Worm (Caenorhabditis elegans) whole organism, L3 larva: ENCODE measurements around the gene Y38H6C.8.
A peak's percentile ranks its signal among the peaks of the same experiment; 100 is the strongest.

Experiments used
- ZK546.5 ChIP-seq: sonication (generic microtip); optimal IDR thresholded peaks from 2 replicates; lab custom pipeline; 2017; ENCODE audit warnings: missing biosample characterization, missing genetic modification characterization
- aly-2 ChIP-seq: fragments of 150-350 bp; optimal IDR thresholded peaks from 2 replicates; lab custom pipeline; 2014; ENCODE audit warnings: missing biosample characterization, missing genetic modification characterization
- ama-1 ChIP-seq: fragments of 150-350 bp; optimal IDR thresholded peaks from 2 replicates; lab custom pipeline; 2018
- ceh-16 ChIP-seq: sonication (generic microtip); optimal IDR thresholded peaks from 2 replicates; lab custom pipeline; 2017; ENCODE audit warnings: missing biosample characterization, missing genetic modification characterization
- ceh-28 ChIP-seq: fragments of 150-350 bp; optimal IDR thresholded peaks from 2 replicates; lab custom pipeline; 2014; ENCODE audit warnings: missing biosample characterization, missing genetic modification reagents, missing genetic modification characterization
- ceh-82 ChIP-seq: fragments of 150-350 bp; optimal IDR thresholded peaks from 2 replicates; lab custom pipeline; 2014; ENCODE audit warnings: missing biosample characterization, missing genetic modification characterization
- daf-12 ChIP-seq: fragments of 150-350 bp; optimal IDR thresholded peaks from 2 replicates; lab custom pipeline; 2014; ENCODE audit warnings: missing biosample characterization, missing genetic modification reagents, missing genetic modification characterization
- egl-27 ChIP-seq: sonication (generic microtip); optimal IDR thresholded peaks from 4 replicates; lab custom pipeline; 2017; ENCODE audit warnings: missing biosample characterization, missing genetic modification reagents, missing genetic modification characterization
- egl-5 ChIP-seq: fragments of 150-350 bp; optimal IDR thresholded peaks from 2 replicates; lab custom pipeline; 2017; ENCODE audit warnings: missing biosample characterization, missing genetic modification reagents, missing genetic modification characterization, inconsistent platforms
- elt-2 ChIP-seq: sonication (generic microtip); optimal IDR thresholded peaks from 2 replicates; lab custom pipeline; 2016; ENCODE audit warnings: missing genetic modification reagents, mild to moderate bottlenecking, missing genetic modification characterization, missing compliant biosample characterization
- eor-1 ChIP-seq, 2 experiments: fragments of 150-350 bp; optimal IDR thresholded peaks; 2 replicates each; lab custom pipeline; 2014 to 2018; ENCODE audit warnings: missing biosample characterization in 2 of 2, missing genetic modification characterization in 2 of 2
- fkh-10 ChIP-seq: sonication (generic microtip); optimal IDR thresholded peaks from 2 replicates; lab custom pipeline; 2017; ENCODE audit warnings: missing biosample characterization, missing genetic modification reagents, missing genetic modification characterization
- fkh-2 ChIP-seq: fragments of 150-350 bp; optimal IDR thresholded peaks from 2 replicates; lab custom pipeline; 2014; ENCODE audit warnings: missing biosample characterization, missing genetic modification reagents, missing genetic modification characterization
- fos-1 ChIP-seq: fragments of 150-350 bp; optimal IDR thresholded peaks from 2 replicates; lab custom pipeline; 2014; ENCODE audit warnings: missing biosample characterization, missing genetic modification characterization
- hmg-11 ChIP-seq: sonication (generic microtip); optimal IDR thresholded peaks from 2 replicates; lab custom pipeline; 2016; ENCODE audit warnings: missing genetic modification characterization, missing compliant biosample characterization
- jun-1 ChIP-seq: fragments of 150-350 bp; optimal IDR thresholded peaks from 2 replicates; lab custom pipeline; 2014; ENCODE audit warnings: missing biosample characterization, missing genetic modification reagents, missing genetic modification characterization
- lin-15B ChIP-seq: fragments of 150-350 bp; optimal IDR thresholded peaks from 2 replicates; lab custom pipeline; 2014; ENCODE audit warnings: missing biosample characterization, missing genetic modification characterization
- lin-39 ChIP-seq: fragments of 150-350 bp; optimal IDR thresholded peaks from 2 replicates; lab custom pipeline; 2018; ENCODE audit warnings: missing biosample characterization, missing genetic modification reagents, missing genetic modification characterization
- lsy-12 ChIP-seq: sonication (generic microtip); optimal IDR thresholded peaks from 2 replicates; lab custom pipeline; 2016; ENCODE audit warnings: mild to moderate bottlenecking, missing genetic modification characterization, missing compliant biosample characterization
- mdl-1 ChIP-seq: fragments of 150-350 bp; optimal IDR thresholded peaks from 2 replicates; lab custom pipeline; 2014; ENCODE audit warnings: missing biosample characterization, missing genetic modification characterization
- nfya-1 ChIP-seq: sonication (generic microtip); optimal IDR thresholded peaks from 2 replicates; lab custom pipeline; 2017; ENCODE audit warnings: missing genetic modification characterization, mild to moderate bottlenecking, missing compliant biosample characterization, antibody characterized with exemption, moderate library complexity; ENCODE audit not compliant: insufficient read depth
- nhr-11 ChIP-seq: fragments of 150-350 bp; optimal IDR thresholded peaks from 2 replicates; lab custom pipeline; 2014; ENCODE audit warnings: missing biosample characterization, missing genetic modification characterization
- nhr-23 ChIP-seq: fragments of 150-350 bp; optimal IDR thresholded peaks from 2 replicates; lab custom pipeline; 2014; ENCODE audit warnings: missing biosample characterization, missing genetic modification reagents, missing genetic modification characterization
- nhr-237 ChIP-seq: fragments of 150-350 bp; optimal IDR thresholded peaks from 2 replicates; lab custom pipeline; 2014; ENCODE audit warnings: missing biosample characterization, missing genetic modification characterization
- nhr-25 ChIP-seq: sonication (generic microtip); optimal IDR thresholded peaks from 2 replicates; lab custom pipeline; 2017; ENCODE audit warnings: missing biosample characterization, missing genetic modification characterization
- nhr-43 ChIP-seq: sonication (generic microtip); optimal IDR thresholded peaks from 2 replicates; lab custom pipeline; 2016; ENCODE audit warnings: mild to moderate bottlenecking, missing genetic modification characterization, missing compliant biosample characterization; ENCODE audit not compliant: poor library complexity, severe bottlenecking
- nhr-67 ChIP-seq: fragments of 150-350 bp; optimal IDR thresholded peaks from 2 replicates; lab custom pipeline; 2014; ENCODE audit warnings: missing biosample characterization, missing genetic modification characterization
- nhr-76 ChIP-seq: fragments of 150-350 bp; sonication (generic microtip); optimal IDR thresholded peaks from 5 replicates; lab custom pipeline; 2014; ENCODE audit warnings: missing biosample characterization, missing genetic modification characterization
- nhr-77 ChIP-seq: fragments of 150-350 bp; optimal IDR thresholded peaks from 2 replicates; lab custom pipeline; 2014; ENCODE audit warnings: missing biosample characterization, missing genetic modification characterization
- pha-4 ChIP-seq: fragments of 150-350 bp; optimal IDR thresholded peaks from 2 replicates; lab custom pipeline; 2014; ENCODE audit warnings: missing biosample characterization, missing genetic modification reagents, missing genetic modification characterization
- pqm-1 ChIP-seq: fragments of 150-350 bp; optimal IDR thresholded peaks from 2 replicates; lab custom pipeline; 2017; ENCODE audit warnings: missing biosample characterization, missing genetic modification characterization, inconsistent platforms
- skn-1 ChIP-seq: fragments of 150-350 bp; optimal IDR thresholded peaks from 2 replicates; lab custom pipeline; 2014; ENCODE audit warnings: missing biosample characterization, missing genetic modification characterization
- tbx-2 ChIP-seq: sonication (generic microtip); optimal IDR thresholded peaks from 2 replicates; lab custom pipeline; 2016; ENCODE audit warnings: mild to moderate bottlenecking, missing genetic modification characterization, missing compliant biosample characterization
- unc-39 ChIP-seq: sonication (generic microtip); optimal IDR thresholded peaks from 4 replicates; lab custom pipeline; 2017; ENCODE audit warnings: missing biosample characterization, missing genetic modification characterization
- unc-62 ChIP-seq: fragments of 150-350 bp; sonication (generic microtip); optimal IDR thresholded peaks from 4 replicates; lab custom pipeline; 2014; ENCODE audit warnings: missing biosample characterization, missing genetic modification reagents, missing genetic modification characterization
- zag-1 ChIP-seq: fragments of 150-350 bp; optimal IDR thresholded peaks from 2 replicates; lab custom pipeline; 2014; ENCODE audit warnings: missing biosample characterization, missing genetic modification characterization

Y38H6C.8 gene

ce11 chrV:20514483-20514882, 722 bp downstream of the Y38H6C.8 start:
- TF ChIP-seq nhr-23 (tag; lab: Kevin White, UChicago), result no peak
- peak; percentile 58 for TF ChIP-seq elt-2
- TF ChIP-seq tbx-2, result no peak
- TF ChIP-seq nhr-77, result no peak
- no peak for TF ChIP-seq lsy-12 (tag; lab: Kevin White, UChicago)

- no peak for TF ChIP-seq zag-1 (tag; lab: Kevin White, UChicago)
- no peak for TF ChIP-seq mdl-1 (tag; lab: Kevin White, UChicago)
- no peak for TF ChIP-seq egl-5 (tag; lab: Kevin White, UChicago)
- no peak for TF ChIP-seq aly-2 (tag; lab: Kevin White, UChicago)
- no peak for TF ChIP-seq lin-39 (tag; lab: Kevin White, UChicago)
- no peak for TF ChIP-seq fos-1 (tag; lab: Kevin White, UChicago)
Measured at ce11 chrV:20517005-20517404, 3.2 kb downstream of the Y38H6C.8 start.

- no peak for TF ChIP-seq nhr-76 (tag; lab: Kevin White, UChicago)
- TF ChIP-seq nhr-25 (tag; lab: Kevin White, UChicago), result no peak
- no peak for TF ChIP-seq nhr-43 (tag; lab: Kevin White, UChicago)
- no peak for TF ChIP-seq ceh-28
- no peak for TF ChIP-seq nhr-77
- TF ChIP-seq egl-27 (tag; lab: Kevin White, UChicago), result no peak
Measured at ce11 chrV:20518927-20519326, 5.2 kb downstream of the Y38H6C.8 start, which contains the start of gene Y38H6C.25. TSS of gene Y38H6C.25 (plus strand) at chrV:20519227.

- TF ChIP-seq ceh-82 (tag; lab: Kevin White, UChicago) (no peak), daf-12 (tag; lab: Kevin White, UChicago) (no peak), lin-15B (tag; lab: Kevin White, UChicago) (no peak), skn-1 (tag; lab: Kevin White, UChicago) (no peak), hmg-11 (tag; lab: Kevin White, UChicago) (no peak), nhr-43 (tag; lab: Kevin White, UChicago) (no peak), fkh-10 (GFP tag; lab: Kevin White, UChicago) (no peak), zag-1 (tag; lab: Kevin White, UChicago) (no peak), egl-27 (tag; lab: Kevin White, UChicago) (no peak), fos-1 (tag; lab: Kevin White, UChicago) (no peak), nhr-11 (no peak), ceh-16 (tag; lab: Kevin White, UChicago) (no peak), nhr-237 (tag; lab: Kevin White, UChicago) (no peak)
Measured at ce11 chrV:20522219-20522618, 8.5 kb downstream of the Y38H6C.8 start, which contains the start of the genes Y38H6C.9 and fbxa-150. TSS of gene Y38H6C.9 (minus strand) at chrV:20522270. TSS of gene fbxa-150 (plus strand) at chrV:20522598.

- TF ChIP-seq elt-2, result peak; percentile 82
- peak; percentile 89 for TF ChIP-seq pqm-1 (tag; lab: Kevin White, UChicago)
- no peak for TF ChIP-seq pha-4 (tag; lab: Kevin White, UChicago)
- peak; percentile 52 for TF ChIP-seq jun-1
- no peak for TF ChIP-seq mdl-1 (tag; lab: Kevin White, UChicago)
- peak; percentile 41 for TF ChIP-seq skn-1 (tag; lab: Kevin White, UChicago)
- TF ChIP-seq, all 47 proteins: peak for 4
Measured at ce11 chrV:20525816-20526459, 12.2 kb downstream of the Y38H6C.8 start, which contains the start of the genes srh-166 and Y38H6C.24. TSS of gene srh-166 (minus strand) at chrV:20525866. TSS of gene Y38H6C.24 (plus strand) at chrV:20526435.

ce11 chrV:20527493-20527892, 13.7 kb downstream of the Y38H6C.8 start, which contains the start of gene Y38H6C.13:
TSS of gene Y38H6C.13 (plus strand) at chrV:20527793.
- TF ChIP-seq fos-1 (tag; lab: Kevin White, UChicago), result no peak
- no peak for TF ChIP-seq ama-1 (lab: Kevin White, UChicago)
- TF ChIP-seq nhr-25 (tag; lab: Kevin White, UChicago), result no peak

ce11 chrV:20534072-20534471, 20.3 kb downstream of the Y38H6C.8 start, which contains the start of gene famh-161:
TSS of gene famh-161 (minus strand) at chrV:20534172.
- no peak for TF ChIP-seq fkh-2 (tag; lab: Kevin White, UChicago)
- TF ChIP-seq skn-1 (tag; lab: Kevin White, UChicago), result no peak
- no peak for TF ChIP-seq ceh-16 (tag; lab: Kevin White, UChicago)
- TF ChIP-seq nhr-23 (tag; lab: Kevin White, UChicago), result no peak
- TF ChIP-seq nhr-67 (tag; lab: Kevin White, UChicago), result no peak
- no peak for TF ChIP-seq nhr-25 (tag; lab: Kevin White, UChicago)
- TF ChIP-seq jun-1, result no peak
- no peak for TF ChIP-seq unc-39 (tag; lab: Kevin White, UChicago)
- TF ChIP-seq nfya-1 (tag; lab: Kevin White, UChicago), result no peak
- no peak for TF ChIP-seq eor-1 (tag; optimal IDR thresholded peaks at IDR 0.05; lab: Kevin White, UChicago)
- TF ChIP-seq pha-4 (tag; lab: Kevin White, UChicago), result no peak
- TF ChIP-seq ZK546.5 (tag; lab: Kevin White, UChicago), result no peak
- TF ChIP-seq nhr-237 (tag; lab: Kevin White, UChicago), result no peak
- TF ChIP-seq unc-62 (GFP tag; lab: Kevin White, UChicago), result no peak
